Worm (Caenorhabditis elegans) whole organism, mixed stage, embryonic: ENCODE measurements around the gene M195.2.
A peak's percentile ranks its signal among the peaks of the same experiment; 100 is the strongest.

Source experiments
- blmp-1 ChIP-seq: fragments of 150-350 bp; optimal IDR thresholded peaks from 2 replicates; lab custom pipeline; 2014; ENCODE audit warnings: missing biosample characterization, missing genetic modification characterization
- elt-1 ChIP-seq: sonication (generic microtip); optimal IDR thresholded peaks from 2 replicates; lab custom pipeline; 2017; ENCODE audit warnings: missing genetic modification characterization, mild to moderate bottlenecking, missing compliant biosample characterization, antibody characterized with exemption, moderate library complexity, borderline replicate concordance; ENCODE audit not compliant: insufficient read depth
- mep-1 ChIP-seq: fragments of 150-350 bp; optimal IDR thresholded peaks from 2 replicates; lab custom pipeline; 2017; ENCODE audit warnings: missing biosample characterization, missing genetic modification reagents, missing genetic modification characterization, inconsistent platforms
- mls-2 ChIP-seq: sonication (generic microtip); optimal IDR thresholded peaks from 2 replicates; lab custom pipeline; 2016; ENCODE audit warnings: mild to moderate bottlenecking, missing genetic modification characterization, moderate library complexity, missing compliant biosample characterization
- nhr-28 ChIP-seq: fragments of 150-350 bp; optimal IDR thresholded peaks from 2 replicates; lab custom pipeline; 2014; ENCODE audit warnings: missing biosample characterization, missing genetic modification characterization

ce11 chrII:8412061-8412721, 51.6 kb downstream of the M195.2 start, which contains the start of gene efl-3:
- TF ChIP-seq nhr-28 (tag; lab: Kevin White, UChicago) (no peak), blmp-1 (tag; lab: Kevin White, UChicago) (no peak), elt-1 (tag; lab: Kevin White, UChicago) (no peak), mls-2 (tag; lab: Kevin White, UChicago) (peak; percentile 41), mep-1 (tag; lab: Kevin White, UChicago) (peak; percentile 31)
